Worm (Caenorhabditis elegans): ENCODE data around the gene F53H4.4.

F53H4.4 gene

ce11 chrX:15865868-15866555, at the start of gene F53H4.4, which contains the start of gene csb-1:
F53H4.4 (plus strand) TSS chrX:15866387.
csb-1 (minus strand) TSS chrX:15865918.
- TF ChIP-seq unc-130 (tag; optimal IDR thresholded peaks at IDR 0.05) = peak; percentile 78
- no peak for TF ChIP-seq aha-1 (tag; optimal IDR thresholded peaks at IDR 0.05)
- TF ChIP-seq nhr-84 (tag; optimal IDR thresholded peaks at IDR 0.05) = no peak
- TF ChIP-seq alr-1 (tag; optimal IDR thresholded peaks at IDR 0.05; ENCODE audit: borderline replicate concordance) = no peak
- peak; percentile 55 for TF ChIP-seq nhr-77 (tag; optimal IDR thresholded peaks at IDR 0.05)
- TF ChIP-seq unc-86 (tag; optimal IDR thresholded peaks at IDR 0.05) = peak; percentile 36
- peak; percentile 56 for TF ChIP-seq lin-13 (GFP tag; optimal IDR thresholded peaks at IDR 0.05)
- peak; percentile 71 for TF ChIP-seq blmp-1 (tag; optimal IDR thresholded peaks at IDR 0.05)
- TF ChIP-seq tbx-2 (tag; optimal IDR thresholded peaks at IDR 0.05) = peak; percentile 75
- peak; percentile 88 for TF ChIP-seq rnt-1 (tag; optimal IDR thresholded peaks at IDR 0.05)
- peak; percentile 54 for TF ChIP-seq pag-3 (tag; optimal IDR thresholded peaks at IDR 0.05; ENCODE audit: borderline replicate concordance, insufficient read depth)
- peak; percentile 26 to 97 for TF ChIP-seq mdl-1 (tag; optimal IDR thresholded peaks at IDR 0.05)
- peak; percentile 58 for TF ChIP-seq skn-1 (tag; optimal IDR thresholded peaks at IDR 0.05)
- TF ChIP-seq unc-30 (tag; optimal IDR thresholded peaks at IDR 0.05) = no peak
- TF ChIP-seq lsy-2 (tag; optimal IDR thresholded peaks at IDR 0.05) = peak; percentile 77 to 87
- TF ChIP-seq ceh-8 (GFP tag; optimal IDR thresholded peaks at IDR 0.05) = no peak
- no peak for TF ChIP-seq nhr-11 (tag; optimal IDR thresholded peaks at IDR 0.05)
- peak; percentile 56 to 66 for TF ChIP-seq efl-1 (optimal IDR thresholded peaks at IDR 0.05)
- peak in 1 of 2 experiments; percentile 49 for TF ChIP-seq efl-1 (GFP tag; optimal IDR thresholded peaks at IDR 0.05 in 1 of 2)
- peak; percentile 79 for TF ChIP-seq nhr-47 (tag; optimal IDR thresholded peaks at IDR 0.05)
- TF ChIP-seq ets-5 (GFP tag; IDR thresholded peaks at IDR 0.05) = no peak
- TF ChIP-seq unc-98 (GFP tag; IDR thresholded peaks at IDR 0.05) = 0 out of 2 replicates have a peak, but pooled peaks have one; percentile 34
- TF ChIP-seq ceh-90 (tag; optimal IDR thresholded peaks at IDR 0.05) = peak; percentile 47
- peak; percentile 78 for TF ChIP-seq fkh-8 (tag; optimal IDR thresholded peaks at IDR 0.05)
- TF ChIP-seq efl-3 (GFP tag; optimal IDR thresholded peaks at IDR 0.05) = no peak
- peak; percentile 21 for TF ChIP-seq elt-2 (tag; optimal IDR thresholded peaks at IDR 0.05)
- TF ChIP-seq mef-2 (tag; optimal IDR thresholded peaks at IDR 0.05) = no peak
- no peak for TF ChIP-seq hlh-4 (tag; optimal IDR thresholded peaks at IDR 0.05)
- TF ChIP-seq egl-13 (tag; optimal IDR thresholded peaks at IDR 0.05) = peak; percentile 59
- TF ChIP-seq dsc-1 (tag; optimal IDR thresholded peaks at IDR 0.05) = peak; percentile 54
- peak; percentile 26 for TF ChIP-seq isw-1 (GFP tag; IDR thresholded peaks at IDR 0.05)
- no peak for TF ChIP-seq grh-1 (GFP tag; IDR thresholded peaks at IDR 0.05)
- no peak for TF ChIP-seq mab-9 (GFP tag; IDR thresholded peaks at IDR 0.05)
- peak; percentile 80 for TF ChIP-seq nhr-20 (tag; optimal IDR thresholded peaks at IDR 0.05)
- TF ChIP-seq xbp-1 (tag; optimal IDR thresholded peaks at IDR 0.05) = peak; percentile 60
- TF ChIP-seq nhr-12 (tag; optimal IDR thresholded peaks at IDR 0.05) = no peak
- TF ChIP-seq ztf-4 (tag; optimal IDR thresholded peaks at IDR 0.05) = no peak
- peak; percentile 66 to 76 for TF ChIP-seq lin-35 (GFP tag; optimal IDR thresholded peaks at IDR 0.05)
- TF ChIP-seq mep-1 (tag; optimal IDR thresholded peaks at IDR 0.05) = peak; percentile 84
- TF ChIP-seq ceh-88 (GFP tag; IDR thresholded peaks at IDR 0.05) = no peak
- no peak for TF ChIP-seq pax-3 (tag; optimal IDR thresholded peaks at IDR 0.05)
- TF ChIP-seq C16A3.4 (tag; optimal IDR thresholded peaks at IDR 0.05) = peak; percentile 84
- peak; percentile 86 for TF ChIP-seq nhr-71 (tag; optimal IDR thresholded peaks at IDR 0.05)
- TF ChIP-seq sup-37 (GFP tag; optimal IDR thresholded peaks at IDR 0.05) = no peak
- TF ChIP-seq nhr-19 (GFP tag; conservative IDR thresholded peaks at IDR 0.05) = peak; percentile 71
- TF ChIP-seq Y116A8C.19 (tag; optimal IDR thresholded peaks at IDR 0.05; ENCODE audit: borderline replicate concordance) = no peak
- TF ChIP-seq zag-1 (tag; optimal IDR thresholded peaks at IDR 0.05) = no peak
- no peak for TF ChIP-seq nhr-28 (tag; optimal IDR thresholded peaks at IDR 0.05)
- TF ChIP-seq nhr-90 (tag; optimal IDR thresholded peaks at IDR 0.05; ENCODE audit: poor library complexity) = peak; percentile 77
- no peak for TF ChIP-seq vab-15 (tag; optimal IDR thresholded peaks at IDR 0.05)
- peak; percentile 46 for TF ChIP-seq irx-1 (tag; optimal IDR thresholded peaks at IDR 0.05)
- peak in 1 of 2 experiments; percentile 42 for TF ChIP-seq ztf-11 (tag; optimal IDR thresholded peaks at IDR 0.05)
